Fruit fly (Drosophila melanogaster) whole organism, pupa: ENCODE data around the gene eIF2Bbeta.

Experiments used
- CG14655 ChIP-seq: fragments of 200-800 bp; sonication (Bioruptor generic); optimal IDR thresholded peaks from 3 replicates; lab custom pipeline; 2017; ENCODE audit warnings: mild to moderate bottlenecking, missing biosample characterization, missing genetic modification reagents, missing genetic modification characterization
- CG8159 ChIP-seq: fragments of 200-800 bp; sonication (Bioruptor generic); optimal IDR thresholded peaks from 3 replicates; lab custom pipeline; 2018; ENCODE audit warnings: missing biosample characterization, mild to moderate bottlenecking, missing genetic modification characterization, moderate library complexity
- EcR ChIP-seq: fragments of 200-800 bp; sonication (Bioruptor generic); optimal IDR thresholded peaks from 3 replicates; lab custom pipeline; 2019; ENCODE audit warnings: missing biosample characterization, missing genetic modification characterization, mild to moderate bottlenecking, moderate library complexity, missing genetic modification reagents
- Pif1B ChIP-seq: fragments of 200-800 bp; sonication (Bioruptor generic); optimal IDR thresholded peaks from 3 replicates; lab custom pipeline; 2016; ENCODE audit warnings: missing biosample characterization, missing genetic modification characterization

dm6 chrX:2658258-2658853 is 46.0 kb upstream of the eIF2Bbeta start:
- TF ChIP-seq EcR (GFP tag; lab: Kevin White, UChicago) (peak; percentile 65), CG14655 (GFP tag; lab: Kevin White, UChicago) (peak; percentile 16), CG8159 (tag; lab: Kevin White, UChicago) (no peak), Pif1B (GFP tag; lab: Kevin White, UChicago) (peak; percentile 8)
